Worm (Caenorhabditis elegans) whole organism, early embryonic: ENCODE data around the gene npr-27.

Experiments
- B0310.2 ChIP-seq: sonication (generic microtip); optimal IDR thresholded peaks from 2 replicates; lab custom pipeline; 2016; ENCODE audit warnings: mild to moderate bottlenecking, missing genetic modification characterization, missing compliant biosample characterization
- F13C5.2 ChIP-seq: sonication (generic microtip); optimal IDR thresholded peaks from 2 replicates; lab custom pipeline; 2017; ENCODE audit warnings: mild to moderate bottlenecking, missing genetic modification characterization, inconsistent platforms, missing compliant biosample characterization
- aly-1 ChIP-seq: sonication (generic microtip); optimal IDR thresholded peaks from 2 replicates; lab custom pipeline; 2016; ENCODE audit warnings: missing genetic modification characterization, missing compliant biosample characterization
- ama-1 ChIP-seq: fragments of 150-350 bp; optimal IDR thresholded peaks from 2 replicates; lab custom pipeline; 2014
- ceh-13 ChIP-seq: fragments of 200-800 bp; sonication (Bioruptor generic); optimal IDR thresholded peaks from 2 replicates; lab custom pipeline; 2018; ENCODE audit warnings: mild to moderate bottlenecking, missing genetic modification characterization, missing compliant biosample characterization
- ceh-36 ChIP-seq: sonication (generic microtip); optimal IDR thresholded peaks from 2 replicates; lab custom pipeline; 2016; ENCODE audit warnings: missing genetic modification characterization, inconsistent platforms, missing compliant biosample characterization
- ets-7 ChIP-seq: sonication (generic microtip); optimal IDR thresholded peaks from 2 replicates; lab custom pipeline; 2016; ENCODE audit warnings: missing genotype, missing genetic modification characterization, missing compliant biosample characterization
- flt-1 ChIP-seq: fragments of 200-800 bp; sonication (Bioruptor generic); IDR thresholded peaks from 2 replicates; pipeline ENCODE4 v1.3.6; 2022; ENCODE audit warnings: missing genetic modification characterization, missing compliant biosample characterization
- hmbx-1 ChIP-seq: sonication (generic microtip); optimal IDR thresholded peaks from 2 replicates; lab custom pipeline; 2016; ENCODE audit warnings: mild to moderate bottlenecking, missing genetic modification characterization, missing compliant biosample characterization
- hmg-4 ChIP-seq: fragments of 200-800 bp; sonication (Bioruptor generic); optimal IDR thresholded peaks from 2 replicates; lab custom pipeline; 2018; ENCODE audit warnings: mild to moderate bottlenecking, missing genetic modification characterization, missing compliant biosample characterization
- hnd-1 ChIP-seq: sonication (generic microtip); optimal IDR thresholded peaks from 2 replicates; lab custom pipeline; 2016; ENCODE audit warnings: missing genetic modification characterization, missing compliant biosample characterization
- pes-1 ChIP-seq: fragments of 200-800 bp; sonication (Bioruptor generic); IDR thresholded peaks from 2 replicates; pipeline ENCODE4 v1.3.6; 2022; ENCODE audit warnings: missing genetic modification reagents, missing genetic modification characterization, missing compliant biosample characterization
- scrt-1 ChIP-seq: fragments of 200-800 bp; sonication (Bioruptor generic); IDR thresholded peaks from 2 replicates; pipeline ENCODE4 v1.3.6; 2022; ENCODE audit warnings: missing genetic modification characterization, missing compliant biosample characterization
- sea-1 ChIP-seq: fragments of 200-800 bp; sonication (Bioruptor generic); conservative IDR thresholded peaks from 2 replicates; pipeline ENCODE4 v1.3.6; 2022; ENCODE audit warnings: missing genetic modification characterization, missing compliant biosample characterization
- tbx-11 ChIP-seq: fragments of 200-800 bp; sonication (Bioruptor generic); IDR thresholded peaks from 2 replicates; pipeline ENCODE4 v1.3.6; 2022; ENCODE audit warnings: missing genetic modification characterization, missing compliant biosample characterization
- tbx-37 ChIP-seq: fragments of 200-800 bp; sonication (Bioruptor generic); conservative IDR thresholded peaks from 2 replicates; pipeline ENCODE4 v1.3.6; 2022; ENCODE audit warnings: missing genetic modification reagents, missing genetic modification characterization, missing compliant biosample characterization
- tra-4 ChIP-seq: sonication (generic microtip); optimal IDR thresholded peaks from 2 replicates; lab custom pipeline; 2017; ENCODE audit warnings: missing genetic modification characterization, missing compliant biosample characterization

The npr-27 gene

ce11 chrIV:7301481-7301880, 3.9 kb upstream of the npr-27 start:
- TF ChIP-seq ets-7 (tag; lab: Kevin White, UChicago): no peak
- TF ChIP-seq tbx-11 (GFP tag; lab: Robert Waterston, UW): no peak
- TF ChIP-seq pes-1 (GFP tag; lab: Robert Waterston, UW): no peak
- TF ChIP-seq ceh-13: no peak
- no peak for TF ChIP-seq B0310.2 (tag; lab: Kevin White, UChicago)
- no peak for TF ChIP-seq flt-1
- TF ChIP-seq tra-4 (tag; lab: Kevin White, UChicago): no peak
- no peak for TF ChIP-seq ceh-36 (tag; lab: Kevin White, UChicago)
- no peak for TF ChIP-seq scrt-1 (GFP tag; lab: Robert Waterston, UW)
- TF ChIP-seq hnd-1: no peak
- TF ChIP-seq F13C5.2 (tag; lab: Kevin White, UChicago): no peak
- TF ChIP-seq aly-1: no peak
- TF ChIP-seq sea-1 (GFP tag; lab: Robert Waterston, UW): no peak
- no peak for TF ChIP-seq ama-1
- TF ChIP-seq hmg-4 (GFP tag; lab: Kevin White, UChicago): no peak
- no peak for TF ChIP-seq tbx-37 (GFP tag; lab: Robert Waterston, UW)
- TF ChIP-seq hmbx-1 (tag; lab: Kevin White, UChicago): no peak

ce11 chrIV:7308974-7309373, 3.5 kb downstream of the npr-27 start, which contains the start of gene F42C5.6:
TSS of gene F42C5.6 (minus strand) at chrIV:7309074.
- TF ChIP-seq B0310.2 (tag; lab: Kevin White, UChicago) (no peak), tbx-11 (GFP tag; lab: Robert Waterston, UW) (no peak), ceh-13 (no peak), hnd-1 (no peak), flt-1 (no peak), sea-1 (GFP tag; lab: Robert Waterston, UW) (no peak), hmg-4 (GFP tag; lab: Kevin White, UChicago) (no peak), tbx-37 (GFP tag; lab: Robert Waterston, UW) (no peak), ceh-36 (tag; lab: Kevin White, UChicago) (no peak), ama-1 (no peak), F13C5.2 (tag; lab: Kevin White, UChicago) (no peak), pes-1 (GFP tag; lab: Robert Waterston, UW) (no peak), scrt-1 (GFP tag; lab: Robert Waterston, UW) (no peak)

ce11 chrIV:7309678-7310077, 4.3 kb downstream of the npr-27 start:
- TF ChIP-seq pes-1 (GFP tag; lab: Robert Waterston, UW) (no peak), F13C5.2 (tag; lab: Kevin White, UChicago) (no peak), sea-1 (GFP tag; lab: Robert Waterston, UW) (no peak), flt-1 (no peak), ama-1 (no peak)

ce11 chrIV:7310410-7310809, 5.0 kb downstream of the npr-27 start, which contains the start of gene grl-4:
TSS of gene grl-4 (minus strand) at chrIV:7310760.
- no peak for TF ChIP-seq ceh-36 (tag; lab: Kevin White, UChicago)
- no peak for TF ChIP-seq hmbx-1 (tag; lab: Kevin White, UChicago)
- no peak for TF ChIP-seq ceh-13
- TF ChIP-seq scrt-1 (GFP tag; lab: Robert Waterston, UW): no peak
- no peak for TF ChIP-seq aly-1
- no peak for TF ChIP-seq hmg-4 (GFP tag; lab: Kevin White, UChicago)
- TF ChIP-seq flt-1: no peak

ce11 chrIV:7310842-7311241, 5.4 kb downstream of the npr-27 start:
- TF ChIP-seq aly-1: no peak
- no peak for TF ChIP-seq flt-1
- no peak for TF ChIP-seq B0310.2 (tag; lab: Kevin White, UChicago)
- no peak for TF ChIP-seq sea-1 (GFP tag; lab: Robert Waterston, UW)
- TF ChIP-seq hnd-1: no peak
- no peak for TF ChIP-seq ets-7 (tag; lab: Kevin White, UChicago)
- no peak for TF ChIP-seq ceh-13
- TF ChIP-seq tbx-37 (GFP tag; lab: Robert Waterston, UW): no peak
- no peak for TF ChIP-seq tra-4 (tag; lab: Kevin White, UChicago)
- TF ChIP-seq hmbx-1 (tag; lab: Kevin White, UChicago): no peak
- TF ChIP-seq ceh-36 (tag; lab: Kevin White, UChicago): no peak
- no peak for TF ChIP-seq scrt-1 (GFP tag; lab: Robert Waterston, UW)
- no peak for TF ChIP-seq pes-1 (GFP tag; lab: Robert Waterston, UW)
- TF ChIP-seq tbx-11 (GFP tag; lab: Robert Waterston, UW): no peak
- no peak for TF ChIP-seq hmg-4 (GFP tag; lab: Kevin White, UChicago)
- TF ChIP-seq F13C5.2 (tag; lab: Kevin White, UChicago): no peak

- TF ChIP-seq hmbx-1 (tag; lab: Kevin White, UChicago) (no peak), scrt-1 (GFP tag; lab: Robert Waterston, UW) (no peak), flt-1 (no peak), pes-1 (GFP tag; lab: Robert Waterston, UW) (no peak), ets-7 (tag; lab: Kevin White, UChicago) (no peak)
Measured at ce11 chrIV:7312620-7313194, 7.3 kb downstream of the npr-27 start.

ce11 chrIV:7313397-7313910, 8.0 kb downstream of the npr-27 start, which contains the start of gene rps-8:
TSS of gene rps-8 (minus strand) at chrIV:7313860.
- TF ChIP-seq ceh-13: no peak
- no peak for TF ChIP-seq B0310.2 (tag; lab: Kevin White, UChicago)
- TF ChIP-seq tbx-37 (GFP tag; lab: Robert Waterston, UW): no peak
- TF ChIP-seq F13C5.2 (tag; lab: Kevin White, UChicago): no peak
- TF ChIP-seq scrt-1 (GFP tag; lab: Robert Waterston, UW): no peak

ce11 chrIV:7313962-7314361, 8.5 kb downstream of the npr-27 start:
- TF ChIP-seq ets-7 (tag; lab: Kevin White, UChicago) (no peak), pes-1 (GFP tag; lab: Robert Waterston, UW) (no peak), tbx-11 (GFP tag; lab: Robert Waterston, UW) (no peak), ceh-36 (tag; lab: Kevin White, UChicago) (no peak), hmg-4 (GFP tag; lab: Kevin White, UChicago) (no peak), scrt-1 (GFP tag; lab: Robert Waterston, UW) (no peak), aly-1 (no peak), F13C5.2 (tag; lab: Kevin White, UChicago) (no peak), hmbx-1 (tag; lab: Kevin White, UChicago) (no peak), ama-1 (no peak), tra-4 (tag; lab: Kevin White, UChicago) (no peak), B0310.2 (tag; lab: Kevin White, UChicago) (no peak), flt-1 (no peak), tbx-37 (GFP tag; lab: Robert Waterston, UW) (no peak)
